Worm (Caenorhabditis elegans) whole organism, L4 larva: ENCODE results near the gene C09G9.3.

ENCODE experiments used
- aly-2 ChIP-seq: sonication (generic microtip); optimal IDR thresholded peaks from 2 replicates; lab custom pipeline; 2018; ENCODE audit warnings: missing biosample characterization, missing genetic modification characterization
- hlh-11 ChIP-seq: fragments of 200-800 bp; sonication (Bioruptor generic); optimal IDR thresholded peaks from 2 replicates; lab custom pipeline; 2018; ENCODE audit warnings: mild to moderate bottlenecking, missing genetic modification characterization, missing compliant biosample characterization
- lin-29 ChIP-seq: fragments of 200-800 bp; sonication (Bioruptor generic); IDR thresholded peaks from 2 replicates; pipeline ENCODE4 v1.3.6; 2022; ENCODE audit warnings: missing genetic modification reagents, missing genetic modification characterization, missing compliant biosample characterization

ce11 chrIV:8830591-8830990 is 42.3 kb downstream of the C09G9.3 start, which contains the start of gene T28C6.8:
- TF ChIP-seq hlh-11 (tag; lab: Kevin White, UChicago) (peak; percentile 84), lin-29 (GFP tag; lab: Robert Waterston, UW) (no peak), aly-2 (no peak)
